Fruit fly (Drosophila melanogaster) whole organism, wandering third instar larva: Measurements from ENCODE around the gene NK7.1.

Experiments used
- HLH106 ChIP-seq: fragments of 200-800 bp; optimal IDR thresholded peaks from 3 replicates; lab custom pipeline; 2019; ENCODE audit warnings: missing biosample characterization, mild to moderate bottlenecking, missing genetic modification characterization, moderate library complexity
- OdsH ChIP-seq: fragments of 200-800 bp; sonication (Bioruptor generic); optimal IDR thresholded peaks from 2 replicates; lab custom pipeline; 2016; ENCODE audit warnings: missing biosample characterization, mild to moderate bottlenecking, missing genetic modification characterization
- Sp1 ChIP-seq: fragments of 200-800 bp; sonication (Bioruptor generic); optimal IDR thresholded peaks from 3 replicates; lab custom pipeline; 2019; ENCODE audit warnings: missing biosample characterization, mild to moderate bottlenecking, missing genetic modification characterization, moderate library complexity
- brk ChIP-seq: fragments of 200-800 bp; sonication (Bioruptor generic); optimal IDR thresholded peaks from 2 replicates; lab custom pipeline; 2016; ENCODE audit warnings: missing biosample characterization, mild to moderate bottlenecking, missing genetic modification characterization
- foxo ChIP-seq, 2 experiments: fragments of 200-800 bp; sonication (Bioruptor generic); optimal IDR thresholded peaks; 2 replicates in 1 of 2; 3 replicates in 1 of 2; lab custom pipeline; 2016 to 2017; ENCODE audit warnings: missing biosample characterization in 2 of 2, missing genetic modification characterization in 2 of 2

Gene NK7.1

dm6 chr3R:14280324-14280723 lies 92.4 kb downstream of the NK7.1 start:
- TF ChIP-seq Sp1 = peak; percentile 11
- peak; percentile 13 for TF ChIP-seq OdsH (GFP tag; lab: Kevin White, UChicago)
- no peak for TF ChIP-seq brk (GFP tag; lab: Kevin White, UChicago)
- TF ChIP-seq foxo (GFP tag; optimal IDR thresholded peaks at IDR 0.05; lab: Kevin White, UChicago) = no peak
- TF ChIP-seq HLH106 (tag; lab: Kevin White, UChicago) = peak; percentile 10
